Fruit fly (Drosophila melanogaster) whole organism, prepupa: ENCODE results near the gene CG7509.

Experiments used
- CG1621 ChIP-seq: fragments of 200-800 bp; sonication (Bioruptor generic); optimal IDR thresholded peaks from 3 replicates; lab custom pipeline; 2018; ENCODE audit warnings: missing biosample characterization, mild to moderate bottlenecking, missing genetic modification characterization
- CG16779 ChIP-seq: fragments of 200-800 bp; sonication (Bioruptor generic); optimal IDR thresholded peaks from 3 replicates; lab custom pipeline; 2017; ENCODE audit warnings: missing biosample characterization, mild to moderate bottlenecking, missing genetic modification characterization
- CG3032 ChIP-seq: fragments of 200-800 bp; optimal IDR thresholded peaks from 2 replicates; lab custom pipeline; 2019; ENCODE audit warnings: missing biosample characterization, mild to moderate bottlenecking, missing genetic modification characterization, moderate library complexity
- CG6276 ChIP-seq: fragments of 200-800 bp; sonication (Bioruptor generic); optimal IDR thresholded peaks from 2 replicates; lab custom pipeline; 2017; ENCODE audit warnings: missing biosample characterization, mild to moderate bottlenecking, missing genetic modification characterization
- CG6854 ChIP-seq: fragments of 200-800 bp; sonication (Bioruptor generic); optimal IDR thresholded peaks from 2 replicates; lab custom pipeline; 2017; ENCODE audit warnings: missing biosample characterization, mild to moderate bottlenecking, missing genetic modification characterization
- fd85E ChIP-seq: fragments of 200-800 bp; sonication (Bioruptor generic); optimal IDR thresholded peaks from 3 replicates; lab custom pipeline; 2016; ENCODE audit warnings: missing biosample characterization, missing genetic modification characterization
- vri ChIP-seq: fragments of 200-800 bp; sonication (Bioruptor generic); optimal IDR thresholded peaks from 3 replicates; lab custom pipeline; 2016; ENCODE audit warnings: missing biosample characterization, mild to moderate bottlenecking, missing genetic modification characterization

DNA sequence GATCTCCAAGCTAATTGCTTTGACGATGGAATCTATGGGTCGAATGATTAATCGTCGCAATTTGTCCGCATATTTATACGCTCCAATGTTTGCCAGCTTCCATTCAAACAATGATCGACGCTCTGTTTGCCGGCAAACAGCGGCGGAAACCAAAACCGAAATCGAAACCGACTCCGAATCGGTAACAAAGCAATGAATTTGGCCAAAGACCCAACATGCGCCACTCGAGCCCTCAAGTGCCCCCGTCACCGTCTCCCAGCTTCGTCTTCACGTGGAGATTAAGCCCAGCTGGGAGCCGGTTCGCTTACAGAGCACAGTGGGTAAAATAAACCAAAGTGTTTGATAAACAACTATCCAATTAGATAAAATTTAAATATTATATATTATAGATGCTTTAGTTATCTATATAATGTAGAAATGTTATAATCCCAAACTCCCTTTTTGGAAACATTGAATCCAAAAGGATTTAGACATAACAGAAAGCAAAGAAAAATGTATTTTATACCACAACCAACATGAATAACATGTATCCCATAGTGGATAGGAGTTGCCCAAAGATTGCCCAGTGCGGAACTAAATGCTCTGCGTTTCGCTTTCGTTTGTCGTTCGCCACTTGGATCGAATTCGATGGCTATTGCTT lies 47.5 kb upstream of the CG7509 start, which contains the start of gene CG32237:
- TF ChIP-seq fd85E (GFP tag; lab: Kevin White, UChicago) (no peak), CG6854 (GFP tag; lab: Kevin White, UChicago) (no peak), vri (GFP tag; lab: Kevin White, UChicago) (no peak), CG6276 (no peak), CG1621 (tag; lab: Kevin White, UChicago) (no peak), CG3032 (tag; lab: Kevin White, UChicago) (no peak), CG16779 (tag; lab: Kevin White, UChicago) (no peak)
